Fruit fly (Drosophila melanogaster) whole organism, embryonic: ENCODE measurements around the gene dec.

Source experiments
- B-H2 ChIP-seq: fragments of 200-800 bp; sonication (Bioruptor generic); optimal IDR thresholded peaks from 2 replicates; lab custom pipeline; 2018; ENCODE audit warnings: missing biosample characterization, mild to moderate bottlenecking, missing genetic modification characterization
- BtbVII ChIP-seq: fragments of 200-800 bp; sonication (Bioruptor generic); optimal IDR thresholded peaks from 3 replicates; lab custom pipeline; 2017; ENCODE audit warnings: missing biosample characterization, mild to moderate bottlenecking, missing genetic modification characterization
- C15 ChIP-seq: fragments of 200-800 bp; sonication (Bioruptor generic); IDR thresholded peaks from 3 replicates; pipeline ENCODE4 v1.3.6; 2022; ENCODE audit warnings: missing biosample characterization, missing genetic modification characterization
- CG11695 ChIP-seq: fragments of 200-800 bp; sonication (Bioruptor generic); IDR thresholded peaks from 3 replicates; pipeline ENCODE4 v1.3.6; 2022; ENCODE audit warnings: missing biosample characterization, missing genetic modification characterization
- CG14710 ChIP-seq: fragments of 200-800 bp; sonication (Bioruptor generic); optimal IDR thresholded peaks from 3 replicates; lab custom pipeline; 2019; ENCODE audit warnings: missing biosample characterization, mild to moderate bottlenecking, missing genetic modification characterization, moderate library complexity
- CG15601 ChIP-seq: fragments of 200-800 bp; sonication (Bioruptor generic); optimal IDR thresholded peaks from 3 replicates; lab custom pipeline; 2019; ENCODE audit warnings: missing biosample characterization, mild to moderate bottlenecking, missing genetic modification characterization, moderate library complexity
- CG17385 ChIP-seq: fragments of 200-800 bp; sonication (Bioruptor generic); optimal IDR thresholded peaks from 3 replicates; lab custom pipeline; 2018; ENCODE audit warnings: missing biosample characterization, mild to moderate bottlenecking, missing genetic modification characterization
- CG18262 ChIP-seq: fragments of 200-800 bp; optimal IDR thresholded peaks from 3 replicates; lab custom pipeline; 2019; ENCODE audit warnings: missing biosample characterization, mild to moderate bottlenecking, missing genetic modification characterization, moderate library complexity
- CG1832 ChIP-seq: fragments of 200-800 bp; sonication (Bioruptor generic); optimal IDR thresholded peaks from 2 replicates; lab custom pipeline; 2017; ENCODE audit warnings: missing biosample characterization, mild to moderate bottlenecking, missing genetic modification characterization, inconsistent platforms
- CG2199 ChIP-seq: fragments of 200-800 bp; sonication (Bioruptor generic); IDR thresholded peaks from 3 replicates; pipeline ENCODE4 v1.3.6; 2022; ENCODE audit warnings: missing biosample characterization, missing genetic modification characterization
- CG2712 ChIP-seq: fragments of 200-800 bp; optimal IDR thresholded peaks from 3 replicates; lab custom pipeline; 2019; ENCODE audit warnings: missing biosample characterization, mild to moderate bottlenecking, missing genetic modification characterization, moderate library complexity
- CG30431 ChIP-seq: fragments of 200-800 bp; sonication (Bioruptor generic); optimal IDR thresholded peaks from 2 replicates; lab custom pipeline; 2017; ENCODE audit warnings: missing biosample characterization, missing genetic modification characterization
- CG3281 ChIP-seq: fragments of 200-800 bp; sonication (Bioruptor generic); optimal IDR thresholded peaks from 3 replicates; lab custom pipeline; 2017; ENCODE audit warnings: missing biosample characterization, mild to moderate bottlenecking, missing genetic modification characterization
- CG5953 ChIP-seq: fragments of 200-800 bp; sonication (Bioruptor generic); IDR thresholded peaks from 2 replicates; pipeline ENCODE4 v1.3.6; 2022; ENCODE audit warnings: missing biosample characterization, missing genetic modification characterization
- CG7271 ChIP-seq: fragments of 200-800 bp; sonication (Bioruptor generic); optimal IDR thresholded peaks from 2 replicates; lab custom pipeline; 2018; ENCODE audit warnings: missing biosample characterization, mild to moderate bottlenecking, missing genetic modification characterization, moderate library complexity
- D ChIP-seq, 2 experiments: fragments of 200-800 bp in 1 of 2; fragments of >200 bp in 1 of 2; sonication (Bioruptor generic) in 1 of 2; optimal IDR thresholded peaks; 2 replicates in 1 of 2; 3 replicates in 1 of 2; lab custom pipeline; 2017; ENCODE audit warnings: mild to moderate bottlenecking in 1 of 2, missing biosample characterization in 1 of 2, missing genetic modification characterization in 1 of 2, missing genetic modification reagents in 1 of 2
- Dbx ChIP-seq: fragments of 200-800 bp; sonication (Bioruptor generic); IDR thresholded peaks from 3 replicates; pipeline ENCODE4 v1.3.6; 2022; ENCODE audit warnings: missing biosample characterization, missing genetic modification characterization
- Elba2 ChIP-seq: fragments of 200-800 bp; sonication (Bioruptor generic); optimal IDR thresholded peaks from 3 replicates; lab custom pipeline; 2016; ENCODE audit warnings: missing biosample characterization, missing genetic modification characterization
- Fer3 ChIP-seq: fragments of 200-800 bp; sonication (Bioruptor generic); optimal IDR thresholded peaks from 2 replicates; lab custom pipeline; 2018; ENCODE audit warnings: missing biosample characterization, mild to moderate bottlenecking, missing genetic modification characterization, moderate library complexity
- HHEX ChIP-seq: fragments of 200-800 bp; sonication (Bioruptor generic); optimal IDR thresholded peaks from 3 replicates; lab custom pipeline; 2017; ENCODE audit warnings: missing biosample characterization, mild to moderate bottlenecking, missing genetic modification characterization, missing genetic modification reagents
- Lhr ChIP-seq: fragments of 200-800 bp; sonication (Bioruptor generic); optimal IDR thresholded peaks from 3 replicates; lab custom pipeline; 2017; ENCODE audit warnings: mild to moderate bottlenecking, missing biosample characterization, missing genetic modification reagents, missing genetic modification characterization
- MBD-R2 ChIP-seq: fragments of 200-800 bp; sonication (Bioruptor generic); IDR thresholded peaks from 2 replicates; pipeline ENCODE4 v1.3.6; 2022; ENCODE audit warnings: missing biosample characterization, missing genetic modification characterization
- Rx ChIP-seq: fragments of 200-800 bp; sonication (Bioruptor generic); IDR thresholded peaks from 2 replicates; pipeline ENCODE4 v1.3.6; 2022; ENCODE audit warnings: missing biosample characterization, missing genetic modification characterization
- Sry-β ChIP-seq: fragments of 200-800 bp; sonication (Bioruptor generic); optimal IDR thresholded peaks from 2 replicates; lab custom pipeline; 2018; ENCODE audit warnings: missing biosample characterization, mild to moderate bottlenecking, missing genetic modification characterization, moderate library complexity
- Stat92E ChIP-seq, 3 experiments: fragments of >200 bp in 2 of 3; fragments of 200-800 bp in 1 of 3; sonication (Bioruptor generic) in 1 of 3; optimal IDR thresholded peaks; 2 replicates each; lab custom pipeline; 2017 to 2019; ENCODE audit warnings: missing biosample characterization in 3 of 3, missing genetic modification characterization in 3 of 3, mild to moderate bottlenecking in 1 of 3, moderate library complexity in 1 of 3
- Trl ChIP-seq, 3 experiments: fragments of >200 bp in 2 of 3; fragments of 200-800 bp in 1 of 3; sonication (Bioruptor generic) in 1 of 3; optimal IDR thresholded peaks; 2 replicates in 1 of 3; 3 replicates in 2 of 3; lab custom pipeline; 2016 to 2017; ENCODE audit warnings: missing biosample characterization in 1 of 3, missing genetic modification characterization in 1 of 3
- cad ChIP-seq: fragments of >200 bp; optimal IDR thresholded peaks from 2 replicates; lab custom pipeline; 2017; ENCODE audit warnings: missing biosample characterization, missing genetic modification characterization
- dmrt11E ChIP-seq: fragments of 200-800 bp; sonication (Bioruptor generic); optimal IDR thresholded peaks from 3 replicates; lab custom pipeline; 2018; ENCODE audit warnings: missing biosample characterization, mild to moderate bottlenecking, missing genetic modification characterization, moderate library complexity
- grau ChIP-seq: fragments of 200-800 bp; optimal IDR thresholded peaks from 3 replicates; lab custom pipeline; 2019; ENCODE audit warnings: missing biosample characterization, mild to moderate bottlenecking, missing genetic modification characterization, moderate library complexity
- insv ChIP-seq, 2 experiments: fragments of 200-800 bp; sonication (Bioruptor generic); optimal IDR thresholded peaks; 3 replicates each; lab custom pipeline; 2016 to 2018; ENCODE audit warnings: missing biosample characterization in 2 of 2, missing genetic modification characterization in 2 of 2
- kni ChIP-seq: fragments of 200-800 bp; sonication (Bioruptor generic); optimal IDR thresholded peaks from 3 replicates; lab custom pipeline; 2017; ENCODE audit warnings: mild to moderate bottlenecking, missing biosample characterization, missing genetic modification reagents, missing genetic modification characterization
- knrl ChIP-seq: fragments of 200-800 bp; sonication (Bioruptor generic); IDR thresholded peaks from 3 replicates; pipeline ENCODE4 v1.3.6; 2022; ENCODE audit warnings: missing biosample characterization, missing genetic modification characterization; ENCODE audit not compliant: partially characterized antibody
- lov ChIP-seq, 2 experiments: fragments of 200-800 bp in 1 of 2; fragments of >200 bp in 1 of 2; sonication (Bioruptor generic) in 1 of 2; IDR thresholded peaks in 1 of 2; optimal IDR thresholded peaks in 1 of 2; 2 replicates in 1 of 2; 3 replicates in 1 of 2; pipeline versions ENCODE4 v1.3.6 to Lab custom; 2017 to 2022; ENCODE audit warnings: missing biosample characterization in 1 of 2, missing genetic modification characterization in 1 of 2
- peb ChIP-seq: fragments of 200-800 bp; sonication (Bioruptor generic); IDR thresholded peaks from 2 replicates; pipeline ENCODE4 v1.3.6; 2022; ENCODE audit warnings: missing biosample characterization, missing genetic modification characterization
- pnt ChIP-seq: fragments of 200-800 bp; sonication (Bioruptor generic); optimal IDR thresholded peaks from 3 replicates; lab custom pipeline; 2016; ENCODE audit warnings: missing biosample characterization, missing genetic modification characterization
- row ChIP-seq: fragments of 200-800 bp; sonication (Bioruptor generic); IDR thresholded peaks from 3 replicates; pipeline ENCODE4 v1.3.6; 2022; ENCODE audit warnings: missing biosample characterization, missing genetic modification characterization
- sens ChIP-seq: fragments of 200-800 bp; sonication (Bioruptor generic); peaks from one replicate; lab custom pipeline; 2016; ENCODE audit warnings: missing biosample characterization, missing genetic modification characterization
- sim ChIP-seq: fragments of 200-800 bp; sonication (Bioruptor generic); IDR thresholded peaks from 2 replicates; pipeline ENCODE4 v1.3.6; 2022; ENCODE audit warnings: missing biosample characterization, missing genetic modification characterization
- tna ChIP-seq: fragments of 200-800 bp; sonication (Bioruptor generic); IDR thresholded peaks from 2 replicates; pipeline ENCODE4 v1.3.6; 2022; ENCODE audit warnings: missing biosample characterization, missing genetic modification characterization; ENCODE audit not compliant: partially characterized antibody
- zen ChIP-seq: fragments of 200-800 bp; sonication (Bioruptor generic); optimal IDR thresholded peaks from 3 replicates; lab custom pipeline; 2018; ENCODE audit warnings: missing biosample characterization, mild to moderate bottlenecking, missing genetic modification characterization, moderate library complexity

The dec gene

dm6 chrX:7891596-7892538, 18.8 kb upstream of the dec start, which contains the start of gene Nek2 (continued):
- TF ChIP-seq tna (GFP tag; lab: Robert Waterston, UW) (no peak), MBD-R2 (GFP tag; lab: Robert Waterston, UW) (no peak), dmrt11E (tag; lab: Kevin White, UChicago) (peak; percentile 17), CG14710 (tag; lab: Kevin White, UChicago) (peak; percentile 18), CG2199 (GFP tag; lab: Robert Waterston, UW) (0 out of 3 replicates have a peak, but pooled peaks have one; percentile 37), Stat92E (GFP tag; optimal IDR thresholded peaks at IDR 0.05; lab: Kevin White, UChicago) (peak in 1 of 3 experiments; percentile 2), insv (GFP tag; optimal IDR thresholded peaks at IDR 0.05; lab: Kevin White, UChicago) (peak in 1 of 2 experiments; percentile 77), Lhr (GFP tag; lab: Kevin White, UChicago) (no peak), CG1832 (GFP tag; lab: Kevin White, UChicago) (peak; percentile 67), Fer3 (no peak), CG5953 (GFP tag; lab: Robert Waterston, UW) (no peak), Sry-β (GFP tag; lab: Kevin White, UChicago) (peak; percentile 89), CG3281 (GFP tag; lab: Kevin White, UChicago) (no peak), C15 (GFP tag; lab: Robert Waterston, UW) (no peak), B-H2 (GFP tag; lab: Kevin White, UChicago) (no peak), D (optimal IDR thresholded peaks at IDR 0.05; lab: Kevin White, UChicago) (peak; percentile 66), D (GFP tag; optimal IDR thresholded peaks at IDR 0.05; lab: Kevin White, UChicago) (no peak), sim (no peak), Rx (GFP tag; lab: Robert Waterston, UW) (0 out of 2 replicates have a peak, but pooled peaks have one; percentile 3), grau (tag; lab: Kevin White, UChicago) (no peak), sens (GFP tag; lab: Kevin White, UChicago) (peak; percentile 11), CG18262 (peak; percentile 8), CG17385 (GFP tag; lab: Kevin White, UChicago) (no peak), CG15601 (tag; lab: Kevin White, UChicago) (no peak), CG11695 (GFP tag; lab: Robert Waterston, UW) (no peak), Trl (optimal IDR thresholded peaks at IDR 0.05; lab: Kevin White, UChicago) (peak in 1 of 2 experiments; percentile 57), Trl (GFP tag; optimal IDR thresholded peaks at IDR 0.05; lab: Kevin White, UChicago) (no peak), pnt (GFP tag; lab: Kevin White, UChicago) (no peak), zen (tag; lab: Kevin White, UChicago) (peak; percentile 31), row (GFP tag; lab: Robert Waterston, UW) (peak; percentile 67), Dbx (no peak), HHEX (GFP tag; lab: Kevin White, UChicago) (no peak), CG7271 (tag; lab: Kevin White, UChicago) (no peak), kni (GFP tag; lab: Kevin White, UChicago) (peak; percentile 25), peb (no peak), CG30431 (GFP tag; lab: Kevin White, UChicago) (no peak), cad (GFP tag; lab: Kevin White, UChicago) (peak; percentile 55), CG2712 (tag; lab: Kevin White, UChicago) (peak; percentile 9), lov (optimal IDR thresholded peaks at IDR 0.05; lab: Kevin White, UChicago) (no peak), lov (GFP tag; IDR thresholded peaks at IDR 0.05; lab: Robert Waterston, UW) (no peak), knrl (GFP tag; lab: Robert Waterston, UW) (no peak), BtbVII (GFP tag; lab: Kevin White, UChicago) (no peak), Elba2 (GFP tag; lab: Kevin White, UChicago) (no peak)
